Worm (Caenorhabditis elegans) whole organism, late embryonic: ENCODE results near the gene slc-9B.1.

Source experiments
- C38D4.7 ChIP-seq: fragments of 200-800 bp; sonication (Bioruptor generic); optimal IDR thresholded peaks from 2 replicates; lab custom pipeline; 2018; ENCODE audit warnings: mild to moderate bottlenecking, missing genetic modification characterization, moderate library complexity, missing compliant biosample characterization
- F13H6.1 ChIP-seq: sonication (generic microtip); optimal IDR thresholded peaks from 2 replicates; lab custom pipeline; 2016; ENCODE audit warnings: missing genetic modification characterization, missing compliant biosample characterization
- T23F11.4 ChIP-seq: fragments of 200-800 bp; sonication (Bioruptor generic); optimal IDR thresholded peaks from 2 replicates; lab custom pipeline; 2018; ENCODE audit warnings: mild to moderate bottlenecking, missing genetic modification characterization, missing compliant biosample characterization
- ceh-14 ChIP-seq: sonication (generic microtip); optimal IDR thresholded peaks from 2 replicates; lab custom pipeline; 2016; ENCODE audit warnings: missing genotype, missing genetic modification characterization, missing compliant biosample characterization
- ceh-18 ChIP-seq: sonication (generic microtip); optimal IDR thresholded peaks from 2 replicates; lab custom pipeline; 2016; ENCODE audit warnings: missing genetic modification characterization, missing compliant biosample characterization
- ceh-19 ChIP-seq: fragments of 200-800 bp; sonication (Bioruptor generic); optimal IDR thresholded peaks from 2 replicates; lab custom pipeline; 2018; ENCODE audit warnings: mild to moderate bottlenecking, missing genetic modification characterization, missing compliant biosample characterization
- ceh-2 ChIP-seq: sonication (generic microtip); optimal IDR thresholded peaks from 2 replicates; lab custom pipeline; 2016; ENCODE audit warnings: missing genotype, missing genetic modification characterization, missing compliant biosample characterization
- ceh-22 ChIP-seq: sonication (generic microtip); optimal IDR thresholded peaks from 2 replicates; lab custom pipeline; 2017; ENCODE audit warnings: missing biosample characterization, missing genetic modification characterization
- ceh-24 ChIP-seq: sonication (generic microtip); optimal IDR thresholded peaks from 2 replicates; lab custom pipeline; 2016; ENCODE audit warnings: mild to moderate bottlenecking, missing genetic modification characterization, missing compliant biosample characterization
- ceh-30 ChIP-seq: fragments of 150-350 bp; optimal IDR thresholded peaks from 2 replicates; lab custom pipeline; 2014; ENCODE audit warnings: missing biosample characterization, missing genetic modification characterization
- ceh-31 ChIP-seq: sonication (generic microtip); optimal IDR thresholded peaks from 2 replicates; lab custom pipeline; 2016; ENCODE audit warnings: missing genetic modification characterization, missing compliant biosample characterization
- ceh-34 ChIP-seq: sonication (generic microtip); optimal IDR thresholded peaks from 2 replicates; lab custom pipeline; 2016; ENCODE audit warnings: mild to moderate bottlenecking, missing genetic modification characterization, missing compliant biosample characterization
- ceh-45 ChIP-seq: fragments of 200-800 bp; sonication (Bioruptor generic); IDR thresholded peaks from 2 replicates; pipeline ENCODE4 v1.3.6; 2022; ENCODE audit warnings: missing genetic modification reagents, missing genetic modification characterization, missing compliant biosample characterization
- ceh-48 ChIP-seq: sonication (generic microtip); optimal IDR thresholded peaks from 2 replicates; lab custom pipeline; 2016; ENCODE audit warnings: missing genetic modification characterization, inconsistent platforms, missing compliant biosample characterization
- ceh-6 ChIP-seq: fragments of 200-800 bp; sonication (Bioruptor generic); optimal IDR thresholded peaks from 2 replicates; lab custom pipeline; 2018; ENCODE audit warnings: mild to moderate bottlenecking, missing genetic modification characterization, missing compliant biosample characterization
- ceh-9 ChIP-seq: sonication (generic microtip); optimal IDR thresholded peaks from 2 replicates; lab custom pipeline; 2016; ENCODE audit warnings: mild to moderate bottlenecking, missing genetic modification characterization, inconsistent platforms, missing compliant biosample characterization
- che-1 ChIP-seq: sonication (generic microtip); optimal IDR thresholded peaks from 2 replicates; lab custom pipeline; 2016; ENCODE audit warnings: mild to moderate bottlenecking, missing genetic modification characterization, missing compliant biosample characterization
- dmd-4 ChIP-seq: sonication (generic microtip); optimal IDR thresholded peaks from 2 replicates; lab custom pipeline; 2016; ENCODE audit warnings: borderline replicate concordance, missing genetic modification characterization, missing compliant biosample characterization
- dve-1 ChIP-seq: sonication (generic microtip); optimal IDR thresholded peaks from 2 replicates; lab custom pipeline; 2017; ENCODE audit warnings: antibody characterized with exemption, mild to moderate bottlenecking, missing genetic modification characterization, missing compliant biosample characterization
- elt-2 ChIP-seq: sonication (generic microtip); optimal IDR thresholded peaks from 2 replicates; lab custom pipeline; 2016; ENCODE audit warnings: missing genetic modification reagents, missing genetic modification characterization, missing compliant biosample characterization
- ets-4 ChIP-seq: sonication (generic microtip); optimal IDR thresholded peaks from 2 replicates; lab custom pipeline; 2016; ENCODE audit warnings: missing genetic modification characterization, missing compliant biosample characterization
- fkh-10 ChIP-seq: fragments of 150-350 bp; optimal IDR thresholded peaks from 2 replicates; lab custom pipeline; 2014; ENCODE audit warnings: missing biosample characterization, missing genetic modification reagents, missing genetic modification characterization
- gmeb-2 ChIP-seq: sonication (generic microtip); optimal IDR thresholded peaks from 2 replicates; lab custom pipeline; 2016; ENCODE audit warnings: missing genetic modification characterization, inconsistent platforms, missing compliant biosample characterization
- hlh-15 ChIP-seq: sonication (generic microtip); optimal IDR thresholded peaks from 2 replicates; lab custom pipeline; 2016; ENCODE audit warnings: missing genetic modification characterization, missing compliant biosample characterization
- hlh-30 ChIP-seq: sonication (generic microtip); optimal IDR thresholded peaks from 2 replicates; lab custom pipeline; 2017; ENCODE audit warnings: antibody characterized with exemption, missing genetic modification characterization, missing compliant biosample characterization; ENCODE audit not compliant: insufficient read depth
- hlh-6 ChIP-seq: sonication (generic microtip); optimal IDR thresholded peaks from 2 replicates; lab custom pipeline; 2016; ENCODE audit warnings: missing genotype, missing genetic modification characterization, missing compliant biosample characterization
- lim-6 ChIP-seq: sonication (generic microtip); optimal IDR thresholded peaks from 2 replicates; lab custom pipeline; 2016; ENCODE audit warnings: missing genetic modification characterization, missing compliant biosample characterization
- lin-11 ChIP-seq: fragments of 200-800 bp; sonication (Bioruptor generic); optimal IDR thresholded peaks from 2 replicates; lab custom pipeline; 2018; ENCODE audit warnings: mild to moderate bottlenecking, missing genetic modification characterization, missing compliant biosample characterization
- mec-3 ChIP-seq: sonication (generic microtip); optimal IDR thresholded peaks from 2 replicates; lab custom pipeline; 2016; ENCODE audit warnings: borderline replicate concordance, missing genetic modification characterization, missing compliant biosample characterization
- nfya-1 ChIP-seq: sonication (generic microtip); optimal IDR thresholded peaks from 2 replicates; lab custom pipeline; 2017; ENCODE audit warnings: missing genetic modification characterization, mild to moderate bottlenecking, missing compliant biosample characterization, antibody characterized with exemption, moderate library complexity
- npax-4 ChIP-seq: sonication (generic microtip); optimal IDR thresholded peaks from 2 replicates; lab custom pipeline; 2016; ENCODE audit warnings: missing genetic modification characterization, missing compliant biosample characterization
- odd-2 ChIP-seq: sonication (generic microtip); optimal IDR thresholded peaks from 2 replicates; lab custom pipeline; 2017; ENCODE audit warnings: antibody characterized with exemption, mild to moderate bottlenecking, missing genetic modification characterization, missing compliant biosample characterization
- pag-3 ChIP-seq: sonication (generic microtip); optimal IDR thresholded peaks from 2 replicates; lab custom pipeline; 2016; ENCODE audit warnings: missing compliant biosample characterization, missing genetic modification characterization, borderline replicate concordance
- pax-1 ChIP-seq: fragments of 150-350 bp; optimal IDR thresholded peaks from 2 replicates; lab custom pipeline; 2014; ENCODE audit warnings: missing biosample characterization, missing genetic modification characterization
- pha-2 ChIP-seq: sonication (generic microtip); optimal IDR thresholded peaks from 2 replicates; lab custom pipeline; 2017; ENCODE audit warnings: mild to moderate bottlenecking, missing genetic modification characterization, missing compliant biosample characterization
- pqm-1 ChIP-seq: sonication (generic microtip); optimal IDR thresholded peaks from 2 replicates; lab custom pipeline; 2016; ENCODE audit warnings: missing genetic modification characterization, missing compliant biosample characterization
- pros-1 ChIP-seq: fragments of 150-350 bp; optimal IDR thresholded peaks from 2 replicates; lab custom pipeline; 2014; ENCODE audit warnings: missing biosample characterization, missing genetic modification reagents, missing genetic modification characterization
- ref-2 ChIP-seq: sonication (generic microtip); optimal IDR thresholded peaks from 2 replicates; lab custom pipeline; 2016; ENCODE audit warnings: missing genetic modification characterization, missing compliant biosample characterization
- rnt-1 ChIP-seq: sonication (generic microtip); optimal IDR thresholded peaks from 2 replicates; lab custom pipeline; 2016; ENCODE audit warnings: missing genetic modification characterization, missing compliant biosample characterization
- sdc-2 ChIP-seq: sonication (generic microtip); optimal IDR thresholded peaks from 2 replicates; lab custom pipeline; 2016; ENCODE audit warnings: missing genotype, missing genetic modification characterization, missing compliant biosample characterization
- syd-9 ChIP-seq: sonication (generic microtip); optimal IDR thresholded peaks from 2 replicates; lab custom pipeline; 2016; ENCODE audit warnings: mild to moderate bottlenecking, missing genetic modification characterization, moderate library complexity, missing compliant biosample characterization
- tbx-2 ChIP-seq: sonication (generic microtip); optimal IDR thresholded peaks from 2 replicates; lab custom pipeline; 2016; ENCODE audit warnings: missing genetic modification characterization, missing compliant biosample characterization
- tbx-7 ChIP-seq: sonication (generic microtip); optimal IDR thresholded peaks from 2 replicates; lab custom pipeline; 2016; ENCODE audit warnings: missing genotype, missing genetic modification characterization, missing compliant biosample characterization
- ttx-3 ChIP-seq: sonication (generic microtip); optimal IDR thresholded peaks from 2 replicates; lab custom pipeline; 2016; ENCODE audit warnings: missing genetic modification reagents, missing genetic modification characterization, missing compliant biosample characterization
- unc-42 ChIP-seq: sonication (generic microtip); optimal IDR thresholded peaks from 2 replicates; lab custom pipeline; 2016; ENCODE audit warnings: missing genotype, missing genetic modification characterization, missing compliant biosample characterization
- unc-55 ChIP-seq: sonication (generic microtip); optimal IDR thresholded peaks from 2 replicates; lab custom pipeline; 2017; ENCODE audit warnings: missing biosample characterization, missing genetic modification reagents, missing genetic modification characterization
- zip-5 ChIP-seq: sonication (generic microtip); optimal IDR thresholded peaks from 2 replicates; lab custom pipeline; 2016; ENCODE audit warnings: missing genetic modification characterization, missing compliant biosample characterization
- ztf-16 ChIP-seq: sonication (generic microtip); optimal IDR thresholded peaks from 2 replicates; lab custom pipeline; 2017; ENCODE audit warnings: missing genetic modification characterization, missing compliant biosample characterization

slc-9B.1 gene

DNA sequence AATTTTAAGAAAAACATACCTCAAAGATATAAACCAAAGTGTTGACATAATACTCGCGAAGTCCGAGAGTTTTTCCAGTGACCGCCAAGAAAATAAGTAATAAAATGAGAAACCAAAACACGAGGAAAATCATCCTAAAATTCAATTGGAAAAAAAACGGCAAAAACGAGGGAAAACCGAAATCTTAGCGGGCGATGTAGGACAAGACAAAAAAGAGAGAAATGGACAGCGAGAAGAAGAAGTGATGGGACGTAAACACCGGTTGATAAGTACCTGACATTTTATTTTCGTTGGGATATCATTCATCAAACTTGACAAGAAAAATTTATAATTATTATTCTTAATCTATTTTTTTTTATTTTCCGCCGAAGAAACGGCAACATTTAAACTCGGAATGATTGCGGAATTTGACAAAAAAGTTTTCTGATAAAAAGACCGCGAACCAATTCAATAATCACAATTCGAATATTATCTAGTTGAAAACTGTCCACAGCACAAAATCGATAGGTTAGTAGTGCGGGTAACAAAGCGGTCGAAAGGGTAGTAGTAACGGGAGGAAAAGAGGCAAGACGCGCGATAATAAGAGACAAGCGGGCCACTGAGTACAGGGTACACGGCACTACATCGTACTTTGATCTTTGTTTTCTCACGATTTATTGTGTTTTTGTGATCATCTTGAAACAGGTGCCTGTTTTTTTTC, 48.1 kb downstream of the slc-9B.1 start, which contains the start of gene acl-5:
acl-5 (minus strand) TSS at position 134 of the 700 bp plus-strand sequence.
- TF ChIP-seq ceh-45 (GFP tag; lab: Robert Waterston, UW) (no peak), dmd-4 (tag; lab: Kevin White, UChicago) (no peak), ztf-16 (tag; lab: Kevin White, UChicago) (no peak), ceh-22 (tag; lab: Kevin White, UChicago) (no peak), ceh-14 (tag; lab: Kevin White, UChicago) (no peak), hlh-6 (tag; lab: Kevin White, UChicago) (no peak), pqm-1 (tag; lab: Kevin White, UChicago) (no peak)

DNA sequence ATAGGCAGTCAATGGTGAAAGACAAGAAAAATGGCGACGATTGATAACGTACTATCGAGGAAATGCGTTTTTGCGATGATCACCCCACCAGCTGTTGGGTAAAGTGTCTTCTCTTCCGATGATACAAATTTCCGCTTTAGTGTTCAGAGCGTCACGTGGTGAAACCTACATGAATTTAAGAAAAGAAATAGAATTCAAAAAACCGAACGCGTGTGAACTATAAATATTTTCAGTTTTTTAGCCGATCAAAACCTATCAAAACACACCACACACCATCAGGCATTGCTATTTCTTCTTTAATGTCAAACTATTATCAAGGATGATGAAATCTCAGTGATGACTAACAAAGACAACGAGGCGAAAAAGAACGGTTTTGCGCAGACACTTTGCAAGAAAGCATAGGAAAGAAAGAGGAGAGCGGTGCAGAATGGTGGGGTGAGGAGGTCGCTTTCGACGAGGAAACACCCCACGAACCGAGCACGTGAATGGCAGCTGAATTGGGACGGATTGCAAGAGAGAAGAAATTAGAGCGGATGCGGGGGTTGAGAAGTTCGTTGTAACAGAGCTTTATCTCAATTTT, 52.7 kb downstream of the slc-9B.1 start:
- no peak for TF ChIP-seq pha-2 (tag; lab: Kevin White, UChicago)
- no peak for TF ChIP-seq ceh-22 (tag; lab: Kevin White, UChicago)
- no peak for TF ChIP-seq ceh-9 (tag; lab: Kevin White, UChicago)
- no peak for TF ChIP-seq ceh-48 (tag; lab: Kevin White, UChicago)
- TF ChIP-seq syd-9 (tag; lab: Kevin White, UChicago), result peak; percentile 10
- TF ChIP-seq elt-2 (tag; lab: Kevin White, UChicago), result no peak
- TF ChIP-seq ceh-24, result no peak
- TF ChIP-seq pqm-1 (tag; lab: Kevin White, UChicago), result no peak
- peak; percentile 25 for TF ChIP-seq unc-55 (GFP tag; lab: Kevin White, UChicago)
- TF ChIP-seq mec-3 (tag; lab: Kevin White, UChicago), result no peak
- TF ChIP-seq fkh-10 (GFP tag; lab: Kevin White, UChicago), result no peak
- TF ChIP-seq rnt-1, result peak; percentile 24
- TF ChIP-seq ztf-16 (tag; lab: Kevin White, UChicago), result no peak
- no peak for TF ChIP-seq ceh-2 (tag; lab: Kevin White, UChicago)
- no peak for TF ChIP-seq npax-4 (tag; lab: Kevin White, UChicago)
- no peak for TF ChIP-seq odd-2
- no peak for TF ChIP-seq dve-1 (tag; lab: Kevin White, UChicago)
- no peak for TF ChIP-seq ets-4 (tag; lab: Kevin White, UChicago)
- TF ChIP-seq lim-6 (tag; lab: Kevin White, UChicago), result no peak
- TF ChIP-seq ttx-3, result no peak
- no peak for TF ChIP-seq pag-3 (tag; lab: Kevin White, UChicago)
- TF ChIP-seq unc-42 (tag; lab: Kevin White, UChicago), result peak; percentile 39
- no peak for TF ChIP-seq che-1 (tag; lab: Kevin White, UChicago)
- TF ChIP-seq hlh-6 (tag; lab: Kevin White, UChicago), result no peak
- no peak for TF ChIP-seq ceh-19 (GFP tag; lab: Kevin White, UChicago)
- TF ChIP-seq zip-5 (tag; lab: Kevin White, UChicago), result no peak
- TF ChIP-seq ceh-31 (tag; lab: Kevin White, UChicago), result peak; percentile 41
- no peak for TF ChIP-seq hlh-15 (tag; lab: Kevin White, UChicago)
- no peak for TF ChIP-seq ceh-14 (tag; lab: Kevin White, UChicago)
- TF ChIP-seq F13H6.1, result no peak
- peak; percentile 5 for TF ChIP-seq ceh-18
- TF ChIP-seq tbx-2 (tag; lab: Kevin White, UChicago), result peak; percentile 20
- no peak for TF ChIP-seq sdc-2 (tag; lab: Kevin White, UChicago)
- TF ChIP-seq hlh-30 (tag; lab: Kevin White, UChicago), result no peak
- TF ChIP-seq nfya-1 (tag; lab: Kevin White, UChicago), result no peak
- no peak for TF ChIP-seq lin-11 (tag; lab: Kevin White, UChicago)
- peak; percentile 0 for TF ChIP-seq ceh-34 (tag; lab: Kevin White, UChicago)
- no peak for TF ChIP-seq ceh-45 (GFP tag; lab: Robert Waterston, UW)
- no peak for TF ChIP-seq dmd-4 (tag; lab: Kevin White, UChicago)
- TF ChIP-seq tbx-7, result no peak
- no peak for TF ChIP-seq T23F11.4 (GFP tag; lab: Kevin White, UChicago)
- TF ChIP-seq gmeb-2 (tag; lab: Kevin White, UChicago), result no peak
- no peak for TF ChIP-seq ceh-6 (GFP tag; lab: Kevin White, UChicago)
- TF ChIP-seq C38D4.7 (GFP tag; lab: Kevin White, UChicago), result no peak
- no peak for TF ChIP-seq pros-1
- TF ChIP-seq ref-2 (tag; lab: Kevin White, UChicago), result no peak
- TF ChIP-seq pax-1 (tag; lab: Kevin White, UChicago), result no peak
- TF ChIP-seq ceh-30 (tag; lab: Kevin White, UChicago), result no peak
